Worm (Caenorhabditis elegans) whole organism, young adult: ENCODE results near the gene immp-1.
A peak's percentile ranks its signal among the peaks of the same experiment; 100 is the strongest.
"Not testable (repeated sequence)": the region's sequence is repeated elsewhere in the genome, so short reads cannot be mapped to it uniquely, and the experiment has no call there.

Experiments used
- B0019.2 ChIP-seq: fragments of 200-800 bp; sonication (Bioruptor generic); conservative IDR thresholded peaks from 2 replicates; pipeline ENCODE4 v1.3.6; 2022; ENCODE audit warnings: missing genetic modification reagents, missing genetic modification characterization, missing compliant biosample characterization
- B0336.3 ChIP-seq: fragments of 200-800 bp; sonication (Bioruptor generic); IDR thresholded peaks from 2 replicates; pipeline ENCODE4 v1.3.6; 2022; ENCODE audit warnings: missing genetic modification characterization, missing compliant biosample characterization
- C06A6.2 ChIP-seq: fragments of 200-800 bp; sonication (Bioruptor generic); conservative IDR thresholded peaks from 2 replicates; pipeline ENCODE4 v1.3.6; 2022; ENCODE audit warnings: missing genetic modification characterization, missing compliant biosample characterization
- F39B2.1 ChIP-seq: fragments of 200-800 bp; sonication (Bioruptor generic); IDR thresholded peaks from 2 replicates; pipeline ENCODE4 v1.3.6; 2022; ENCODE audit warnings: missing genetic modification reagents, missing genetic modification characterization, missing compliant biosample characterization
- F57C9.4 ChIP-seq: sonication (generic microtip); optimal IDR thresholded peaks from 2 replicates; lab custom pipeline; 2017; ENCODE audit warnings: mild to moderate bottlenecking, missing genetic modification characterization, missing compliant biosample characterization
- T26A5.8 ChIP-seq: sonication (generic microtip); optimal IDR thresholded peaks from 2 replicates; lab custom pipeline; 2016; ENCODE audit warnings: missing genetic modification characterization, missing compliant biosample characterization
- Y95B8A.8 ChIP-seq: fragments of 200-800 bp; sonication (Bioruptor generic); IDR thresholded peaks from 2 replicates; pipeline ENCODE4 v1.3.6; 2022; ENCODE audit warnings: missing genetic modification reagents, missing genetic modification characterization, missing compliant biosample characterization
- ccch-3 ChIP-seq: fragments of 200-800 bp; sonication (Bioruptor generic); optimal IDR thresholded peaks from 2 replicates; lab custom pipeline; 2018; ENCODE audit warnings: mild to moderate bottlenecking, missing genetic modification characterization, missing compliant biosample characterization
- egl-44 ChIP-seq: fragments of 200-800 bp; sonication (Bioruptor generic); IDR thresholded peaks from 2 replicates; pipeline ENCODE4 v1.3.6; 2022; ENCODE audit warnings: missing genetic modification reagents, missing genetic modification characterization, missing compliant biosample characterization
- hrde-1 ChIP-seq: sonication (generic microtip); optimal IDR thresholded peaks from 2 replicates; lab custom pipeline; 2016; ENCODE audit warnings: missing genetic modification characterization, mild to moderate bottlenecking, missing compliant biosample characterization, moderate library complexity, missing genotype, missing genetic modification reagents, borderline replicate concordance
- hsf-1 ChIP-seq: fragments of 200-800 bp; sonication (Bioruptor generic); IDR thresholded peaks from 2 replicates; pipeline ENCODE4 v1.3.6; 2022; ENCODE audit warnings: missing genetic modification reagents, missing genetic modification characterization, missing compliant biosample characterization
- lin-54 ChIP-seq: fragments of 200-800 bp; sonication (Bioruptor generic); optimal IDR thresholded peaks from 2 replicates; lab custom pipeline; 2018; ENCODE audit warnings: mild to moderate bottlenecking, missing genetic modification characterization, missing compliant biosample characterization
- lsy-27 ChIP-seq: sonication (generic microtip); optimal IDR thresholded peaks from 2 replicates; lab custom pipeline; 2017; ENCODE audit warnings: missing genetic modification characterization, mild to moderate bottlenecking, missing compliant biosample characterization, antibody characterized with exemption, missing genotype, borderline replicate concordance; ENCODE audit not compliant: insufficient read depth
- madf-6 ChIP-seq: fragments of 200-800 bp; sonication (Bioruptor generic); IDR thresholded peaks from 2 replicates; pipeline ENCODE4 v1.3.6; 2022; ENCODE audit warnings: missing genetic modification reagents, missing genetic modification characterization, missing compliant biosample characterization
- madf-8 ChIP-seq: fragments of 200-800 bp; sonication (Bioruptor generic); conservative IDR thresholded peaks from 2 replicates; pipeline ENCODE4 v1.3.6; 2022; ENCODE audit warnings: missing genetic modification reagents, missing genetic modification characterization, missing compliant biosample characterization
- mel-28 ChIP-seq: sonication (generic microtip); optimal IDR thresholded peaks from 2 replicates; lab custom pipeline; 2016; ENCODE audit warnings: borderline replicate concordance, mild to moderate bottlenecking, missing genetic modification characterization, missing compliant biosample characterization
- mes-4 ChIP-seq: sonication (generic microtip); optimal IDR thresholded peaks from 2 replicates; lab custom pipeline; 2016; ENCODE audit warnings: missing genotype, missing genetic modification characterization, missing compliant biosample characterization
- nhr-120 ChIP-seq: fragments of 200-800 bp; sonication (Bioruptor generic); IDR thresholded peaks from 2 replicates; pipeline ENCODE4 v1.3.6; 2022; ENCODE audit warnings: missing genetic modification characterization, missing compliant biosample characterization
- pbrm-1 ChIP-seq: fragments of 200-800 bp; sonication (Bioruptor generic); IDR thresholded peaks from 2 replicates; pipeline ENCODE4 v1.3.6; 2022; ENCODE audit warnings: missing genetic modification reagents, missing genetic modification characterization, missing compliant biosample characterization
- snpc-1.1 ChIP-seq: sonication (generic microtip); optimal IDR thresholded peaks from 2 replicates; lab custom pipeline; 2017; ENCODE audit warnings: missing genetic modification characterization, mild to moderate bottlenecking, missing compliant biosample characterization, antibody characterized with exemption, moderate library complexity, missing genotype, missing genetic modification reagents; ENCODE audit not compliant: insufficient read depth
- snpc-4 ChIP-seq, 5 experiments: fragments of 150-350 bp in 1 of 5; sonication (generic microtip) in 4 of 5; optimal IDR thresholded peaks; 2 replicates each; lab custom pipeline; 2014 to 2018; ENCODE audit warnings: missing genetic modification characterization in 5 of 5, missing biosample characterization in 3 of 5, antibody characterized with exemption in 2 of 5, mild to moderate bottlenecking in 2 of 5, missing compliant biosample characterization in 2 of 5, missing genotype in 2 of 5, moderate library complexity in 2 of 5, missing genetic modification reagents in 1 of 5
- tbx-9 ChIP-seq: sonication (generic microtip); optimal IDR thresholded peaks from 2 replicates; lab custom pipeline; 2016; ENCODE audit warnings: borderline replicate concordance, missing genetic modification characterization, inconsistent platforms, missing compliant biosample characterization
- unc-130 ChIP-seq: sonication (generic microtip); optimal IDR thresholded peaks from 2 replicates; lab custom pipeline; 2016; ENCODE audit warnings: missing genetic modification reagents, missing genetic modification characterization, missing compliant biosample characterization
- unc-62 ChIP-seq: fragments of 150-350 bp; optimal IDR thresholded peaks from 2 replicates; lab custom pipeline; 2014; ENCODE audit warnings: missing biosample characterization, missing genetic modification reagents, missing genetic modification characterization
- zfh-2 ChIP-seq: fragments of 200-800 bp; sonication (Bioruptor generic); conservative IDR thresholded peaks from 2 replicates; pipeline ENCODE4 v1.3.6; 2022; ENCODE audit warnings: missing genetic modification reagents, missing genetic modification characterization, missing compliant biosample characterization
- zim-3 ChIP-seq: sonication (generic microtip); optimal IDR thresholded peaks from 2 replicates; lab custom pipeline; 2017; ENCODE audit warnings: mild to moderate bottlenecking, missing genetic modification characterization, moderate library complexity, missing compliant biosample characterization
- ztf-22 ChIP-seq: fragments of 200-800 bp; sonication (Bioruptor generic); optimal IDR thresholded peaks from 2 replicates; lab custom pipeline; 2018; ENCODE audit warnings: mild to moderate bottlenecking, missing genetic modification characterization, moderate library complexity, missing compliant biosample characterization
- ztf-28 ChIP-seq: fragments of 200-800 bp; sonication (Bioruptor generic); IDR thresholded peaks from 2 replicates; pipeline ENCODE4 v1.3.6; 2022; ENCODE audit warnings: missing genetic modification reagents, missing genetic modification characterization, missing compliant biosample characterization

The immp-1 gene

DNA sequence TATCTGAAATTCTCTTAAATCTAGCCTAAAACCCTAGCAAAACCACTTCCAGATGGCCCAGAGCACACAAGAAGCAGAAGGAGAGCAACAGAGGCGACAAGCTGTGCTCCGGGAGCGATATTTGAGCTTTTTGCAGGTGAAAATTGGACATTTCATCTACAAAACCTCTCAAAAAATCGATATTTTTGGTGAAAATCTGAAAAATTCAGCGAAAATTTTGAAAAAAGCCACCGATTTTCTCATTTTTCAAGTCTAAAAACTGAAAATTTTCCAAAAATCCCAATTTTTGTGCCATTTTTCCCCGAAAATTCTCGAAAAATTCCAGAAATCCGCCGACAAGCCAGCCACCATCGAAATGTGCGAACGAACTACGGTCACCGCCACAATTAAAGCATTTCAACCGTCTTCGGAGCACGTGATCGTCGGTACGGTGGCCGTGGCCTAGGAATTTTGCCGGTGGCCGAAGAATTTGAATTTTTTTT is 5.5 kb downstream of the immp-1 start, which contains the start of gene C24H11.5:
Gene C24H11.5 (plus strand): TSS at position 51 of the 482 bp plus-strand sequence.
- TF ChIP-seq Y95B8A.8 (GFP tag; lab: Robert Waterston, UW) (no peak), zim-3 (tag; lab: Kevin White, UChicago) (no peak), madf-8 (no peak), T26A5.8 (tag; lab: Kevin White, UChicago) (no peak), lsy-27 (tag; lab: Kevin White, UChicago) (no peak), unc-130 (no peak), egl-44 (GFP tag; lab: Robert Waterston, UW) (no peak), pbrm-1 (GFP tag; lab: Robert Waterston, UW) (no peak), F39B2.1 (GFP tag; lab: Robert Waterston, UW) (no peak)

DNA sequence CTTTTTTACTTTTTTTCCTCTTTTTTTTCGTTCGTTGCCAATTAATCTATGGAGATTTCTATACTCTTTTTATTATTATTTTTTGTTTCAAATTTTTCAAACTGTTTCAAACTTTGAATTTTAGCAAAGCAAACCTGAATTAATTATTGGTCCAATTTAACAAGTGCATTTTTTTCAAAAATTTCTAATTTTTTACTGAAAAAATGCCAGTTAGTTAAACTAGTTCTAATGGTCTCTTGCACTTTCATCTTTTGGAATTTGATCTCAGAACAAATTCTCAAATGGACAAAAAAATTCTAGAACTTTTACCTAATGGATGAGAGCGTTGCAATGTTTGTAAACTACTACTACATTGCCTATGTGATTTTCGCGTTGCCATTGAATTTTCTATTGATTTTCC is 7.0 kb downstream of the immp-1 start, which contains the start of gene srd-74:
Gene srd-74 (plus strand): TSS at position 301 of the 400 bp plus-strand sequence.
- TF ChIP-seq ztf-28 (GFP tag; lab: Robert Waterston, UW) (no peak), B0019.2 (GFP tag; lab: Robert Waterston, UW) (no peak), hsf-1 (GFP tag; lab: Robert Waterston, UW) (no peak), F39B2.1 (GFP tag; lab: Robert Waterston, UW) (no peak), nhr-120 (GFP tag; lab: Robert Waterston, UW) (no peak), pbrm-1 (GFP tag; lab: Robert Waterston, UW) (no peak), F57C9.4 (tag; lab: Kevin White, UChicago) (no peak), unc-62 (GFP tag; lab: Kevin White, UChicago) (no peak), zim-3 (tag; lab: Kevin White, UChicago) (no peak), ccch-3 (GFP tag; lab: Kevin White, UChicago) (no peak), madf-6 (GFP tag; lab: Robert Waterston, UW) (no peak), ztf-22 (no peak)
- TF ChIP-seq, all 124 proteins: peak for 0

DNA sequence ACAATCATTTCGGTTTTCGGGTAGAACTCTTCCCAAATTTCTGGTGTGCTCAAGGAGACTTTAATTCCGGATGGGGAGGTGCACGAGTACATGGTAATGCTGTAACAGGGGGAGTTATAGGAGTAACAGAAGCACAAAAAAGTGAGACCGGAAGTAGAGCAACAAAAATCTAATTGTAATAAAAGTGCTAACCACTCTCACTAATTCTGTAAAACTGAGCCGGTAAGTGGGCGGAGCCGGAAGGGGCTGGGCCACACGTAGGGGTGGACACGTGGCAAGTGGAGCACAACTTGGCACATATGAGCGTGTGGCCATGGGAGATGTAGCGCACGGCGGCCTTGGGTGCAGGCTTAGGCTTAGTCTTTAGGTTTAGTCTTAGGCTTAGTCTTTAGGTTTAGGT is 11.2 kb downstream of the immp-1 start, which contains the start of gene tbx-38:
Gene tbx-38 (minus strand): TSS at position 101 of the 400 bp plus-strand sequence.
- TF ChIP-seq lin-54 (GFP tag; lab: Kevin White, UChicago) (no peak), zfh-2 (GFP tag; lab: Robert Waterston, UW) (0 out of 2 replicates have a peak, but pooled peaks have one; percentile 36), mes-4 (tag; lab: Kevin White, UChicago) (no peak)

DNA sequence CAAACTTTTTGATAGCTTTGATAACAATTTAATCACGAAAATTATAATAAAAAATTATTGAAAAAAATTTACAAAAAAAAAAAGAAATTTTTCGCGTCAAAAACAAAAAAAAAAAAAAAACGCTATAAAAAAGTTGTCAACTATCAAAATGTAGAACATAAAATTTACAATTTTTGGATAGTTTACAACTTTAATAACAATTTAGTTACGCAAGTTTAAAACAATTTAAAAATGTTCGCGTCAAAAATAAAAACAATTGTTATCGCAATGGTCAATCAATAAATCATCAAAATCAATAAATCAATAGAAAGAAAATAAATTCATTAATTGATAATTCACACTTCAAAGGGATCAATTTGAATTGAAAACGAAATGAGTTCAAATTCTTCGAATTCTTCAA is 12.6 kb downstream of the immp-1 start, which contains the start of gene C24H11.1:
Gene C24H11.1 (plus strand): TSS at position 301 of the 400 bp plus-strand sequence.
- not testable (repeated sequence) for TF ChIP-seq tbx-9 (tag; lab: Kevin White, UChicago); B0336.3 (GFP tag; lab: Robert Waterston, UW); mel-28
- TF ChIP-seq, all 124 proteins: peak for 0; not testable (repeated sequence) for 124

DNA sequence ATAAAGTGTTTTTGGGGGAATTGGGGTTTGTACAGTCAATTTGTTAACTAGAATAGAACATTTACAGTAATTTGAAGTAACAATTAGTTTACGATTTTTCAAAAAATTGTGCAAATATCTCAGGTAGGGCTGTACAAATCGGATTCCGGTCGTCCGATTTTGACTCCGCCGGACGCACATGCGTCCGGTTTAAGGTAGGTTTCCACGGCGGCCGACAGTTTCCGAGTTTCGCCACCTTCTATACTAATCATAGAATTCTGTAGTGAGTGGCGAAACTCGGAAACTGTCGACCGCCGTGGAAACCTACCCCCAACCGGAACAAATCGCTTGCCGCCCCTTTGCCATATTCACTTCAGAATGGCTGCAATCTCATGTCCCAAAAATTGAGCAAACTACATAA is 14.7 kb downstream of the immp-1 start:
- no peak for TF ChIP-seq hrde-1 (tag; lab: Kevin White, UChicago)
- peak; percentile 60 for TF ChIP-seq snpc-1.1 (tag; lab: Kevin White, UChicago)
- TF ChIP-seq F57C9.4 (tag; lab: Kevin White, UChicago), result no peak
- no peak for TF ChIP-seq C06A6.2 (GFP tag; lab: Robert Waterston, UW)
- TF ChIP-seq snpc-4 (GFP tag; optimal IDR thresholded peaks at IDR 0.05; lab: Kevin White, UChicago), result peak; percentile 67
- peak in 3 of 4 experiments; percentile 63 to 86 (median 80) for TF ChIP-seq snpc-4 (tag; optimal IDR thresholded peaks at IDR 0.05; lab: Kevin White, UChicago)
- TF ChIP-seq, all 124 proteins: peak for 2
